Fruit fly (Drosophila melanogaster): ENCODE results near the gene Gr21a.

Gene Gr21a

DNA sequence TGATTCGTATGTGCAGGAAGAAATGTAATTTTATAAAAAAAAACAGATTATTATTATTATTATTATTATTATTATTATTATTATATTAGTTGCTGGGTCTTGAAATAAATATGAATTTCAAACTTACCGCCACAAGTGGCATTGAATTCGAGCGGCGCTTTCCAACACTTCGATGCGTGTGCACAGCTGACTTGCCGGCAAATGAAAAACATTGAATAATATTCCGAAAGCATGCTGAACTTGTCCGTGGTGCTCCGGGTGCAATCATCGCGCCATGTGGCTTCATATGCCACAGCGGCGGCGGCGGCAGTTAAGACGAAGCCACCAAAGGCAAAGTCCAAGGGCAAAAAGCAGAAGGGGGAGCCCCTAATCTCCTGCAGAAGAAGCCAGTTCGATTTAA, 31.1 kb downstream of the Gr21a start, which contains the start of gene Dbp21E2:
TSS of gene Dbp21E2 (plus strand) at position 180 of the 400 bp plus-strand sequence.
- TF ChIP-seq Mnt (GFP tag; optimal IDR thresholded peaks at IDR 0.05) (peak; percentile 2), toe (GFP tag; optimal IDR thresholded peaks at IDR 0.05) (no peak), CG7101 (tag; optimal IDR thresholded peaks at IDR 0.05) (peak; percentile 32)

DNA sequence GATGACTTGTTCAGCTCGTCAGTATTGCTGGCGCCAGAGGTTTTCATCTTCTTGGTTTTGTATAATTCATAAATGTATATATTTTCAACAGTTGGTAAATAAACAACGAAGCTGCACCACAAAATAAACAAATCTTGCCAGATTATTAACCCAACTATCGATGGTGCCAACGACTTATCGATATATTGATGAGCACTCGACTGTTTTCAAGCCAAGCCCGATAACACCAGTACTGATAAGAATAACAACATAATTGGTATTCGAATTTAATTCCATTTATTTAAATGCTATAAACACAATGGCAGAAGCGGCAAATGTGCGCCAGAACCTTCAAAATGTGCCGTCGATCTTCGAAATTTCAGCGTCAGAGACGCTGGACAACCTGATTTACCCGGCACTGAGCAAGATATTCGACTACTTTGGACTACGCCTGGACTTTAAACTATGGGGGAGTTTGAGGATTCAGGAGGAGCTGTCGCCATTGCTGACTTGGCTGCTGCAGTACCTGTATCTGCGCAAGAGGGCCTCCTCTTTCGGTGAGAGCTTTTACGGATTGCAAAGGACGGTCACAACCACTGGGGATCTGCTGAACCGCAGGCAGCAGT, 35.6 kb downstream of the Gr21a start, which contains the start of the genes Saf6 and Pex12:
TSS of gene Saf6 (minus strand) at position 166 of the 605 bp plus-strand sequence.
TSS of gene Pex12 (plus strand) at position 209 of the 605 bp plus-strand sequence.
- TF ChIP-seq tj (GFP tag; optimal IDR thresholded peaks at IDR 0.05) (peak; percentile 16), CG5204 (GFP tag; optimal IDR thresholded peaks at IDR 0.05) (no peak), cic (GFP tag; optimal IDR thresholded peaks at IDR 0.05) (no peak), cnc (optimal IDR thresholded peaks at IDR 0.05) (no peak), Mnt (GFP tag; optimal IDR thresholded peaks at IDR 0.05) (peak; percentile 24), CG7101 (tag; optimal IDR thresholded peaks at IDR 0.05) (peak; percentile 11), CG12768 (GFP tag; optimal IDR thresholded peaks at IDR 0.05) (peak; percentile 25), Hr96 (GFP tag; optimal IDR thresholded peaks at IDR 0.05) (peak; percentile 12), CG33017 (tag; optimal IDR thresholded peaks at IDR 0.05) (no peak), pad (GFP tag; optimal IDR thresholded peaks at IDR 0.05) (no peak), CG7045 (GFP tag; optimal IDR thresholded peaks at IDR 0.05) (no peak), bab1 (GFP tag; optimal IDR thresholded peaks at IDR 0.05) (peak; percentile 37), toe (GFP tag; optimal IDR thresholded peaks at IDR 0.05) (no peak), CG14711 (tag; optimal IDR thresholded peaks at IDR 0.05) (no peak)

DNA sequence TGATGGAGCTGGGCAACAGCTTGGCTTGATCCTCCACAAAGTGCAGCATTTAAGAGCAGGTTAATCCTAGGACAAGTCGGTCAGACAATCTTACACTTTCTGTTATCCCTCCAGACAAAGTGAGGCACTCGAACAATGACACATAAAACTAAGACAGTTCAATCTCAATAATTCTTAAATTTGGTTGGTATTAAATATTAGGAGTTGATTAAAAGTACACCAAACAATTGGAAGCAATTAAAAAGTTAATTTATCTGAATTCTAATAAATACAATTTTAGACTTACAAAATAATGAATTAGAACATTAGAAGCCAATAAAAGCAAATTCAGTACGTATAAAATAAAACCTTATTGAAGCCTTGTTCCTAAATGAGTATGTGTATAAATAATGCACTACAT, 37.6 kb downstream of the Gr21a start, which contains the start of gene CG15880:
TSS of gene CG15880 (minus strand) at position 101 of the 400 bp plus-strand sequence.
- TF ChIP-seq CG12768 (GFP tag; optimal IDR thresholded peaks at IDR 0.05) (no peak), toe (GFP tag; optimal IDR thresholded peaks at IDR 0.05) (no peak), CG7045 (GFP tag; optimal IDR thresholded peaks at IDR 0.05) (no peak), CG14711 (tag; optimal IDR thresholded peaks at IDR 0.05) (no peak), Clk (GFP tag; optimal IDR thresholded peaks at IDR 0.05) (no peak), CG5204 (GFP tag; optimal IDR thresholded peaks at IDR 0.05) (no peak), CG7101 (tag; optimal IDR thresholded peaks at IDR 0.05) (no peak)

DNA sequence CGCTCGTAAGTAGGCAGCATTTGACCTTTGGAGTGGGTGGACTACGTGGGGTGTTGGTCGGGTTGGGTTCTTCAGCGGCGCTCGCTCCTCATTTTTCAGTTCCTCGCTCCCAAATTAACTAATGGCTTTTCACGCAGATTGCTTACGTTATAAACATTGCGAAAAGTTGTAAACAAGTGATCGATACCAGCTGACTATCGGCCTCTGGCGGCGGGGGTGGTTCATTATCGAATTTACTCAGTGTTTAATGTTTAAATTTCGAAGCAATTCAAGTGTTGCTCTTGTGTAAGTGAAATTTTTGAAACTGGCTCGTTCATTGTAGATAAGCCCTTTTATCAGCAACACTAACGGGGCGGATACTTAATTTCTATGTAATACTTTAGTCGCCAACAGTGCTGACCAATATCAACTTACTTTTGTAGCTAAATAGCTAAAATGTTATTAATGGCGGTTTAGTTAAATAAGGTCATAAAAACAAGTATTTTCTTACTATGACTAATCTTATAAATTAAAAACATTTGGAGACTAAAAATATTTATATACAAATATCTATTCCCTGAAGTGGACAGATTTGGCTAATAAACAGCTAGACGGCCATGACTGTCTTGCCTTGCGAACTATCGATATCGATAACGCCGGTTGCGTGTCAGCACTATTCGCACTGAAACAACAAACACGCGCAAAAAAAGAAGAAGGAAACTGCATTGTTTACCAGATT, 39.2 kb downstream of the Gr21a start, which contains the start of the genes PGAP2 and Clp:
TSS of gene PGAP2 (minus strand) at position 194 of the 718 bp plus-strand sequence.
TSS of gene Clp (plus strand) at position 650 of the 718 bp plus-strand sequence.
- TF ChIP-seq tj (GFP tag; optimal IDR thresholded peaks at IDR 0.05) = peak; percentile 79
- peak; percentile 68 for TF ChIP-seq CG14711 (tag; optimal IDR thresholded peaks at IDR 0.05)
- no peak for TF ChIP-seq CG5204 (GFP tag; optimal IDR thresholded peaks at IDR 0.05)
- TF ChIP-seq Crg-1 (GFP tag; optimal IDR thresholded peaks at IDR 0.05) = peak; percentile 66
- TF ChIP-seq cnc (optimal IDR thresholded peaks at IDR 0.05) = no peak
- peak; percentile 42 for TF ChIP-seq Clk (GFP tag; optimal IDR thresholded peaks at IDR 0.05)
- peak; percentile 59 for TF ChIP-seq CG7045 (GFP tag; optimal IDR thresholded peaks at IDR 0.05)
- TF ChIP-seq CG12768 (GFP tag; optimal IDR thresholded peaks at IDR 0.05) = peak; percentile 41
- no peak for TF ChIP-seq ovo (GFP tag; optimal IDR thresholded peaks at IDR 0.05)
- TF ChIP-seq bab1 (GFP tag; optimal IDR thresholded peaks at IDR 0.05) = peak; percentile 53
- TF ChIP-seq CG33017 (tag; optimal IDR thresholded peaks at IDR 0.05) = peak; percentile 46
- peak; percentile 75 for TF ChIP-seq CG7101 (tag; optimal IDR thresholded peaks at IDR 0.05)
- peak; percentile 55 for TF ChIP-seq pad (GFP tag; optimal IDR thresholded peaks at IDR 0.05)
- peak; percentile 21 for TF ChIP-seq cic (GFP tag; optimal IDR thresholded peaks at IDR 0.05)
- TF ChIP-seq toe (GFP tag; optimal IDR thresholded peaks at IDR 0.05) = peak; percentile 86
- peak; percentile 71 for TF ChIP-seq CG1620 (GFP tag; optimal IDR thresholded peaks at IDR 0.05)
- TF ChIP-seq kay (GFP tag; ENCODE audit: borderline replicate concordance) = no peak
- TF ChIP-seq Mnt (GFP tag; optimal IDR thresholded peaks at IDR 0.05) = peak; percentile 64
- TF ChIP-seq Hr96 (GFP tag; optimal IDR thresholded peaks at IDR 0.05) = peak; percentile 60
- peak; percentile 78 for TF ChIP-seq CG11617 (GFP tag; optimal IDR thresholded peaks at IDR 0.05)

DNA sequence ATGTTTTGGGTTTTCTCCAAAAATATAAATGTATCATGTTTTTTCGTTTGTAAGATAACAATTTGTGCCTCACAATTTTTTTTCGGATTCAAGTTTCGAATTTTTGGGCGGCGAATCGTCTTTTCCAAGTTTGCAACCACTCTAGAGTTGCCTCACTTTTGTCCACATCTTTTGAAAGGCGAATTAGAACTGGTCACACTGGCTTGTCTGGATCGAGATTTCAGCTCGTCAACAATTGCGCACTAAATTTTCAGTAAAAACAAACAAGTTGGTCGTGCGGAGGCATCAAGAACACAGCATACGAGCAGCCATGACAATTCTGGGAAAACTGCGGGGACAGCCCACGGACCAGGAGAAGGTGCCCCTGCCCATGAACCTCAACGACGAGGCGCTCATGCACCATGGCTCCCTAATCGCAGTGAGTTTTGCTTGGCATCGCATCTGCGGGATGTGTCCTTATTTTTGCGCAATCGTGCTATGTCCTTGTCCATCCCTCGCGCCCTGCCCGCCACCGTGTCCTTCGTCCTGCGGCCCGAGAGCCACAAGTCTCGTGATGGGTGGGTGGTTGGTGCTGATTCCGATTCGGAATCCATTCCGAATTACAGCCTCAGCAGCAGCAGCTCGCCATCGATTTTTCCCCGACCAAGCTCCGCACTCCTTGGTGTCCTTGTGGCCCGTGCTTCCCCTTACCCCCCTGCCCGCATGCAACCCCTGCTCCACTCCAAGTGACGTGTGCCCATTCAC, 41.1 kb downstream of the Gr21a start, which contains the start of gene CG3662:
TSS of gene CG3662 (plus strand) at position 48 of the 744 bp plus-strand sequence.
- TF ChIP-seq CG33017 (tag; optimal IDR thresholded peaks at IDR 0.05) (peak; percentile 14), CG14711 (tag; optimal IDR thresholded peaks at IDR 0.05) (peak; percentile 97), CG5204 (GFP tag; optimal IDR thresholded peaks at IDR 0.05) (no peak), Hr96 (GFP tag; optimal IDR thresholded peaks at IDR 0.05) (peak; percentile 9), CG1620 (GFP tag; optimal IDR thresholded peaks at IDR 0.05) (no peak), CG11617 (GFP tag; optimal IDR thresholded peaks at IDR 0.05) (peak; percentile 4), Crg-1 (GFP tag; optimal IDR thresholded peaks at IDR 0.05) (peak; percentile 10), kay (GFP tag; ENCODE audit: borderline replicate concordance) (no peak), pad (GFP tag; optimal IDR thresholded peaks at IDR 0.05) (no peak), toe (GFP tag; optimal IDR thresholded peaks at IDR 0.05) (no peak), Clk (GFP tag; optimal IDR thresholded peaks at IDR 0.05) (no peak), Mnt (GFP tag; optimal IDR thresholded peaks at IDR 0.05) (peak; percentile 30), bab1 (GFP tag; optimal IDR thresholded peaks at IDR 0.05) (peak; percentile 68), CG7101 (tag; optimal IDR thresholded peaks at IDR 0.05) (peak; percentile 37), CG12768 (GFP tag; optimal IDR thresholded peaks at IDR 0.05) (peak; percentile 20)

Data from whole organism, adult.